Fruit fly (Drosophila melanogaster): ENCODE measurements around the gene CG43797.
A peak's percentile ranks its signal among the peaks of the same experiment; 100 is the strongest.

dm6 chr2L:4030236-4030943, 30.6 kb downstream of the CG43797 start:
- TF ChIP-seq psq (optimal IDR thresholded peaks at IDR 0.05) (no peak), usp (GFP tag; optimal IDR thresholded peaks at IDR 0.05) (no peak), pan (optimal IDR thresholded peaks at IDR 0.05) (peak; percentile 65), EcR (GFP tag; optimal IDR thresholded peaks at IDR 0.05) (no peak)
